Worm (Caenorhabditis elegans) whole organism, young adult: ENCODE results near the gene K09G1.2.
"Not testable (repeated sequence)": the region's sequence is repeated elsewhere in the genome, so short reads cannot be mapped to it uniquely, and the experiment has no call there.

Source experiments
- B0035.1 ChIP-seq: sonication (generic microtip); optimal IDR thresholded peaks from 2 replicates; lab custom pipeline; 2016; ENCODE audit warnings: missing genetic modification characterization, mild to moderate bottlenecking, missing compliant biosample characterization, missing genotype, missing genetic modification reagents
- B0261.1 ChIP-seq: sonication (generic microtip); optimal IDR thresholded peaks from 2 replicates; lab custom pipeline; 2016; ENCODE audit warnings: mild to moderate bottlenecking, missing genetic modification characterization, moderate library complexity, missing compliant biosample characterization
- C17E4.6 ChIP-seq: fragments of 200-800 bp; sonication (Bioruptor generic); IDR thresholded peaks from 2 replicates; pipeline ENCODE4 v1.3.6; 2022; ENCODE audit warnings: missing genetic modification reagents, missing genetic modification characterization, missing compliant biosample characterization
- K12H6.12 ChIP-seq: fragments of 200-800 bp; sonication (Bioruptor generic); optimal IDR thresholded peaks from 2 replicates; lab custom pipeline; 2018; ENCODE audit warnings: mild to moderate bottlenecking, missing genetic modification characterization, missing compliant biosample characterization
- madf-6 ChIP-seq: fragments of 200-800 bp; sonication (Bioruptor generic); IDR thresholded peaks from 2 replicates; pipeline ENCODE4 v1.3.6; 2022; ENCODE audit warnings: missing genetic modification reagents, missing genetic modification characterization, missing compliant biosample characterization
- nhr-179 ChIP-seq: sonication (generic microtip); optimal IDR thresholded peaks from 2 replicates; lab custom pipeline; 2016; ENCODE audit warnings: mild to moderate bottlenecking, missing genetic modification characterization, missing compliant biosample characterization

ce11 chrV:9601904-9602303 is 11.5 kb downstream of the K09G1.2 start:
- not testable (repeated sequence) for TF ChIP-seq nhr-179 (tag; lab: Kevin White, UChicago); C17E4.6 (GFP tag; lab: Robert Waterston, UW); K12H6.12; B0035.1 (tag; lab: Kevin White, UChicago); madf-6; B0261.1 (tag; lab: Kevin White, UChicago)
